Fruit fly (Drosophila melanogaster) Kc167 (cell line): ENCODE results near the gene Shc.

Experiments
- Myc ChIP-seq: fragments of >200 bp; optimal IDR thresholded peaks from 2 replicates; lab custom pipeline; 2017; ENCODE audit warnings: missing external identifiers
- Sin3A ChIP-seq: fragments of >200 bp; optimal IDR thresholded peaks from 2 replicates; lab custom pipeline; 2018; ENCODE audit warnings: missing external identifiers
- h ChIP-seq: fragments of >200 bp; optimal IDR thresholded peaks from 3 replicates; lab custom pipeline; 2018; ENCODE audit warnings: missing external identifiers
- insv ChIP-seq: fragments of >200 bp; optimal IDR thresholded peaks from 3 replicates; lab custom pipeline; 2018; ENCODE audit warnings: missing external identifiers
- psq ChIP-seq: fragments of >200 bp; optimal IDR thresholded peaks from 2 replicates; lab custom pipeline; 2017; ENCODE audit warnings: missing external identifiers
- ttk ChIP-seq: sonication (Bioruptor generic); optimal IDR thresholded peaks from 2 replicates; lab custom pipeline; 2017; ENCODE audit warnings: missing external identifiers

dm6 chr3L:9441907-9442479 is 15.2 kb downstream of the Shc start, which contains the start of the genes Bet3 and Nf-YA:
- TF ChIP-seq Sin3A (lab: Kevin White, UChicago) = no peak
- no peak for TF ChIP-seq psq (lab: Kevin White, UChicago)
- no peak for TF ChIP-seq Myc (lab: Kevin White, UChicago)
- TF ChIP-seq insv (lab: Kevin White, UChicago) = no peak
- TF ChIP-seq h (lab: Kevin White, UChicago) = no peak
- no peak for TF ChIP-seq ttk (lab: Kevin White, UChicago)
